Worm (Caenorhabditis elegans): ENCODE results near the gene M28.9.

The M28.9 gene

DNA sequence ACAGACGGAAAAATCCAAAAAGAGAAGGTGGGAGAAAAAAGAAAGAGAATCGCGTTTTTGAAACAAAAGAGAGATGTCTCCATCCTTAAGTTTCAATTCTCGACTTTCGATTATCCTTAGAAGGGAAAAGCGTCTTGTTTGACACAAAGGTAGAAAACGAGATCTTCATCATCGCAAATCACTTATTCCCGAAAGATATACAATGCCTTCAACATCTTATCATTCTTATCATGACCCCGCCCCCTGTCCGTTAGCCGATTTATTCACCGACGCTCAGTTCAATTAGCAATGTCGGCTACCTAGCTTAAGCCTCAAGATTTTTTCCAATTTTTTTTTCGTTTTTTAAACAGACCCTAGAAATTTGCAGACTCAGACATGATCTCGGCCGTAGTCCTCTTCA, 40.2 kb upstream of the M28.9 start, which contains the start of gene C14A4.9:
TSS of gene C14A4.9 (plus strand) at position 368 of the 400 bp plus-strand sequence.
- TF ChIP-seq ceh-18 (tag; optimal IDR thresholded peaks at IDR 0.05) (no peak), K02D7.2 (tag; optimal IDR thresholded peaks at IDR 0.05) (no peak), ceh-34 (tag; optimal IDR thresholded peaks at IDR 0.05) (no peak), zip-5 (tag; optimal IDR thresholded peaks at IDR 0.05) (no peak), C38D4.7 (GFP tag; optimal IDR thresholded peaks at IDR 0.05) (no peak), ceh-48 (tag; optimal IDR thresholded peaks at IDR 0.05) (no peak), hlh-8 (tag; optimal IDR thresholded peaks at IDR 0.05) (no peak), ceh-9 (tag; optimal IDR thresholded peaks at IDR 0.05) (no peak), ttx-3 (tag; optimal IDR thresholded peaks at IDR 0.05) (no peak), nhr-11 (tag; optimal IDR thresholded peaks at IDR 0.05) (no peak), unc-86 (tag; optimal IDR thresholded peaks at IDR 0.05) (no peak), unc-55 (GFP tag; optimal IDR thresholded peaks at IDR 0.05) (no peak), ceh-31 (tag; optimal IDR thresholded peaks at IDR 0.05) (no peak), sox-2 (GFP tag; IDR thresholded peaks at IDR 0.05) (no peak), ceh-24 (tag; optimal IDR thresholded peaks at IDR 0.05) (no peak)

DNA sequence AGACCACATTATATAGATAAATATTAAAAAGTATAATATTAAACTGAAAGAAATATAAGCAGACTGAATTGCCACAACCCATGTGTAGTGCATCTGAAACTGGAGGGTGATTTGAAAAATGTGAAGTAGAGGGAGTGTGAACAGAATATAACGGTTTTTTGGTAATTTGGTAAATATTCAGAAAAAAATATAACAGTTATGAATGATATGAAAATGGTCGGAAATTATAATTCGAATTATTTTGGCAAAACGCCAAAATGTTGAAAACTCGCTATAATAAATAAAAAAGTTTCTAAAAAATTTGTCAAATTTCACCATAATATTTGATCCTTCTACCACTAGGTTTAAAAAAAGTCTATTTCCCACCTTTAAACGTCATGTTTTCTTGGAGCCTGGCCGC, 37.0 kb upstream of the M28.9 start, which contains the start of gene srv-2:
TSS of gene srv-2 (minus strand) at position 101 of the 400 bp plus-strand sequence.
- no peak for TF ChIP-seq ceh-2 (tag; optimal IDR thresholded peaks at IDR 0.05)
- no peak for TF ChIP-seq hlh-30 (tag; optimal IDR thresholded peaks at IDR 0.05; ENCODE audit: insufficient read depth)
- TF ChIP-seq madf-2 (tag; optimal IDR thresholded peaks at IDR 0.05) = no peak

DNA sequence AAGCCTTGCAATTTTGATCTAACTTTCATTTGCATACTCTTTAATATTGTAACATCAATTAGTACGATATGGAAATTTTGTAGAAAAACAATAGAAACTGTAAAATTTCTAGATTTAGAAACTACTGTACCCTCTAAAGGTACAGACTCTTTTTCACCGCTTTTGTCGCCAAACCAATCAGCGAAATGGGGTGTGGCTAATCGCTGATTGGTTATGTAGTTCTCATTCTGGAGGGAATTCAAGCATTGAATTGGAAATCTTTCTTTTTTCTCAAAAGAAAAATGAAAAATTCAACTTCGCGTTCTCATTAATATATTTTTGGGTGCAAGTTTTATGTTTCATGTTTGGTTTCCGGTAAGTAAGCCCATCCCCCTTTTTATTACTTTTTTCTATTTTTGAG, 35.6 kb upstream of the M28.9 start:
- TF ChIP-seq nfya-1 (tag; optimal IDR thresholded peaks at IDR 0.05) (peak; percentile 63), unc-86 (tag; optimal IDR thresholded peaks at IDR 0.05) (no peak)

DNA sequence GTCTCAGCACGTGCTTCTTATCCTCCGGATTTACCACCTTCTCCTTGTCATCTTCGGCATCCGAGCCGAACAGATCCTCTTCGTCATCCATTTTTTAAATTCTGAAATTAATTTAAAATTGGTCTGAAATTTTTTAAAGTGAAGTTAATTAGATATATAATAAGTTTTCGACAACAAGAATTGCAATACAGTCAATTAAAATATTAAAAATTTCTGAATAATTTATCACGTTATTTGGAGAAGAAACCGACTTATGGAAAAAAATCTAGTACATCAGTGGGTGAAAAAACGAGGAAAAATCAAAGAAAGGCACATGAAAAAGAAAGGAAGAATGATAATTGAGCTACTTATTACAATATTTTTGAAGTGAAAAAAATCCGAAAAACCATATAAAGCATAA, 33.7 kb upstream of the M28.9 start, which contains the start of gene taf-13:
TSS of gene taf-13 (minus strand) at position 101 of the 400 bp plus-strand sequence.
- TF ChIP-seq mec-3 (tag; optimal IDR thresholded peaks at IDR 0.05; ENCODE audit: borderline replicate concordance) (no peak), nhr-11 (tag; optimal IDR thresholded peaks at IDR 0.05) (no peak), fkh-10 (GFP tag; optimal IDR thresholded peaks at IDR 0.05) (no peak), syd-9 (tag; optimal IDR thresholded peaks at IDR 0.05) (no peak), tbx-7 (tag; optimal IDR thresholded peaks at IDR 0.05) (no peak), ceh-9 (tag; optimal IDR thresholded peaks at IDR 0.05) (no peak), unc-3 (GFP tag; conservative IDR thresholded peaks at IDR 0.05) (no peak), unc-3 (tag; optimal IDR thresholded peaks at IDR 0.05) (no peak), K02D7.2 (tag; optimal IDR thresholded peaks at IDR 0.05) (no peak), hlh-13 (GFP tag; optimal IDR thresholded peaks at IDR 0.05) (no peak), ceh-2 (tag; optimal IDR thresholded peaks at IDR 0.05) (no peak), K09A11.1 (tag; optimal IDR thresholded peaks at IDR 0.05; ENCODE audit: insufficient read depth) (no peak), ceh-19 (GFP tag; optimal IDR thresholded peaks at IDR 0.05) (no peak)

DNA sequence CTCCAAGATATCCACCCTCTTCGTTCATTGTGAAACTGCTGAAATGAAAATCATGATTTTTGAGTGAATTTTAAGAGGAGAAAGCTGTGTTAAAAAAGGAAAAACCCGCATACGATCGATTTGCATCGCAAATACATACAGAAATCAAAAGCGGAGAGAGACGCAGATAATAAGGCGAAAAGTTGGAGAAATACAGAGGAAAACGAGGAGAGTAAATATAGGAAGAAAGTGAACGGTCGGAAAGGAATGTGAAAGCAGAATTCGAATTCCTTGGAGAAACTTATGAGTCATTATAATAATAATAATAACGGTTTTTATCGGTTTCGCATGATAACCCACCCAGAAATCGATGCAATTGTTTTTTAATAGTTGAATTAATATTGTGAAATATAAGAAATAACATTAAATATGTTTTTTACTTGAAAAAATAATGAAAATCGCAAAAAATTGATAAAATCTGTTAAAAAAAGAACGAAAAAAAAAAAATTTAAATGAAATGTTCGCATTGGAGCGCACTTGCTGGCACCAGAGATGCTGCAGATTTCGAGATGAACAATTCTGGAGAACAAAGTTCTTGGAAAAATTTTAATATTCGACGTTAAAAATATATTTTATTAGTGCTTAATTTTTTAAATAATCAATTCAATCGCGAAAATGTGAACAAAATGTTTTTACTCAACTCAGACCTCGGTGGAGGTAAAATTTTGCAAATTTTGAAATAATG, 31.8 kb upstream of the M28.9 start, which contains the start of gene ccm-3:
TSS of gene ccm-3 (minus strand) at position 38 of the 724 bp plus-strand sequence.
- TF ChIP-seq che-1 (tag; optimal IDR thresholded peaks at IDR 0.05) (no peak), nfya-1 (tag; optimal IDR thresholded peaks at IDR 0.05) (peak; percentile 21)

DNA sequence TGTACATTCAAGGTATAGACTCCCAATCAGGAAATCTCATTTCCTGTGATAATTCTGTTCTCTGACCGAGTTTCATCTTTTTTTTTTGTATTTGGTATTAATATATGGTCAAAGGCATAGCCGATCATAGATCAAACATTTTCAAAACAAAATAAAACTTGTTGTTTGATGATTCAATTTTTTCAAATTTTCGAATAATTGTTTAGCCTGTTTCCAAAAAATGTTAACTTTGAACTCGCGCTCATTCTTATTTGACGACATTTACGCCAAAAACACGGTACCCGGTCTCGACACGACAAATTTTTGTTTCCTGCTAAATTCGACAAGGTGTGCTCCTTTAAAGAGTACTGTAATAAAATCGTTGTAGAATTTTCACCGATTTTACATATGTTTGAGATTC, 30.4 kb upstream of the M28.9 start:
- TF ChIP-seq dmd-4 (tag; optimal IDR thresholded peaks at IDR 0.05; ENCODE audit: borderline replicate concordance) (no peak), tbx-7 (tag; optimal IDR thresholded peaks at IDR 0.05) (no peak), tbx-2 (tag; optimal IDR thresholded peaks at IDR 0.05) (no peak), ceh-24 (tag; optimal IDR thresholded peaks at IDR 0.05) (no peak), ceh-9 (tag; optimal IDR thresholded peaks at IDR 0.05) (no peak), pag-3 (tag; optimal IDR thresholded peaks at IDR 0.05; ENCODE audit: borderline replicate concordance) (no peak)

Measured in whole organism, late embryonic.